Fruit fly (Drosophila melanogaster): ENCODE results near the gene ems.

- TF ChIP-seq CG11695 (GFP tag; IDR thresholded peaks at IDR 0.05) (no peak), usp (GFP tag; optimal IDR thresholded peaks at IDR 0.05) (no peak), rib (GFP tag; IDR thresholded peaks at IDR 0.05) (no peak), CG2889 (GFP tag; IDR thresholded peaks at IDR 0.05) (no peak), Doc3 (GFP tag; IDR thresholded peaks at IDR 0.05; ENCODE audit: partially characterized antibody) (no peak), Ssrp (tag; optimal IDR thresholded peaks at IDR 0.05) (no peak), twi (tag; optimal IDR thresholded peaks at IDR 0.05) (no peak), Taf1 (GFP tag; IDR thresholded peaks at IDR 0.05) (no peak), ewg (GFP tag; optimal IDR thresholded peaks at IDR 0.05) (no peak), ftz-f1 (GFP tag; optimal IDR thresholded peaks at IDR 0.05) (no peak)
These were observed 10.6 kb downstream of the ems start for dm6 chr3R:13912008-13912803.

Data from whole organism, embryonic.